Worm (Caenorhabditis elegans): ENCODE data around the gene VW02B12L.2.

DNA sequence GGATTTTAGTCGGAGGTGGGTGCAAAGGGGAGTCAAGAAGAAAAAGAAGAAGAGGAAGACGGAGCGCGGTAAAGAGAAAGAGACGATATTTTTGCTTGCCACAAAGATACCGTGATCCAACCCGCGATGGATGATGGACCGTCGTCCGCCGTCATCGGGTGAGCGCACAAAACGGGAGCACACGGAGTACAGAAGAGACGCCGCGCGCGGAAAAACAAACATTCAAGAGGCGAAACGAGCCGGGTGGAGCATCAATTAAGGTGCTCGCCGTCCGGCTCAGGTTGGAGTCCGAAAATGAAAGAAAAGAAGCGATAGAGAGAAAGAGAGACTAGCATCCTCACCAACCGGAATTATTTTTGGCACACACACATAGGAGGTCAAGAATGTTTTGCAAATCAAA is 46.3 kb downstream of the VW02B12L.2 start:
- TF ChIP-seq snpc-4 (GFP tag; optimal IDR thresholded peaks at IDR 0.05): no peak
- no peak for TF ChIP-seq snpc-4 (tag; optimal IDR thresholded peaks at IDR 0.05)
- no peak for TF ChIP-seq him-1 (tag; optimal IDR thresholded peaks at IDR 0.05)
- no peak for TF ChIP-seq madf-3 (GFP tag; IDR thresholded peaks at IDR 0.05)
- TF ChIP-seq ztf-6 (GFP tag; IDR thresholded peaks at IDR 0.05): no peak

Measured in whole organism, young adult.